Worm (Caenorhabditis elegans): ENCODE measurements around the gene cki-2.

- TF ChIP-seq unc-98 (GFP tag; IDR thresholded peaks at IDR 0.05) (no peak), lir-3 (tag; optimal IDR thresholded peaks at IDR 0.05; ENCODE audit: poor library complexity) (no peak), nhr-237 (tag; optimal IDR thresholded peaks at IDR 0.05) (no peak), rnt-1 (tag; optimal IDR thresholded peaks at IDR 0.05) (peak; percentile 15), jun-1 (tag; optimal IDR thresholded peaks at IDR 0.05) (no peak), elt-3 (tag; optimal IDR thresholded peaks at IDR 0.05) (no peak), mdl-1 (tag; optimal IDR thresholded peaks at IDR 0.05) (no peak), ceh-82 (tag; optimal IDR thresholded peaks at IDR 0.05) (no peak), pqm-1 (tag; optimal IDR thresholded peaks at IDR 0.05) (no peak), snpc-4 (tag; optimal IDR thresholded peaks at IDR 0.05) (no peak), zip-4 (GFP tag; optimal IDR thresholded peaks at IDR 0.05) (no peak), elt-2 (tag; optimal IDR thresholded peaks at IDR 0.05) (no peak), skn-1 (tag; optimal IDR thresholded peaks at IDR 0.05) (no peak)
Observed at ce11 chrII:7839703-7840102, 23.4 kb downstream of the cki-2 start.

Data from whole organism, L1 larva.